Fruit fly (Drosophila melanogaster) whole organism, adult: ENCODE data around the gene Sec24CD.

Experiments used
- CG11617 ChIP-seq: fragments of 200-800 bp; sonication (Bioruptor generic); optimal IDR thresholded peaks from 2 replicates; lab custom pipeline; 2017; ENCODE audit warnings: mild to moderate bottlenecking, missing biosample characterization, missing genetic modification reagents, missing genetic modification characterization
- CG12768 ChIP-seq: fragments of 200-800 bp; sonication (Bioruptor generic); optimal IDR thresholded peaks from 2 replicates; lab custom pipeline; 2017; ENCODE audit warnings: missing biosample characterization, missing genetic modification characterization, mild to moderate bottlenecking, moderate library complexity, missing genetic modification reagents
- CG14711 ChIP-seq: fragments of 200-800 bp; sonication (Bioruptor generic); optimal IDR thresholded peaks from 2 replicates; lab custom pipeline; 2018; ENCODE audit warnings: missing biosample characterization, mild to moderate bottlenecking, missing genetic modification characterization, moderate library complexity
- CG1620 ChIP-seq: fragments of 200-800 bp; sonication (Bioruptor generic); optimal IDR thresholded peaks from 2 replicates; lab custom pipeline; 2016; ENCODE audit warnings: missing biosample characterization, missing genetic modification characterization
- CG33017 ChIP-seq: fragments of 200-800 bp; sonication (Bioruptor generic); optimal IDR thresholded peaks from 2 replicates; lab custom pipeline; 2018; ENCODE audit warnings: missing biosample characterization, mild to moderate bottlenecking, missing genetic modification characterization, moderate library complexity
- CG7045 ChIP-seq: fragments of 200-800 bp; sonication (Bioruptor generic); optimal IDR thresholded peaks from 2 replicates; lab custom pipeline; 2017; ENCODE audit warnings: missing biosample characterization, mild to moderate bottlenecking, missing genetic modification characterization
- Clk ChIP-seq: fragments of 200-800 bp; sonication (Bioruptor generic); optimal IDR thresholded peaks from 2 replicates; lab custom pipeline; 2017; ENCODE audit warnings: missing biosample characterization, missing genetic modification characterization
- Hr96 ChIP-seq: fragments of 200-800 bp; sonication (Bioruptor generic); optimal IDR thresholded peaks from 2 replicates; lab custom pipeline; 2016; ENCODE audit warnings: missing biosample characterization, missing genetic modification characterization
- kay ChIP-seq: fragments of 200-800 bp; sonication (Bioruptor generic); peaks from one replicate; lab custom pipeline; 2016; ENCODE audit warnings: missing biosample characterization, missing genetic modification characterization, borderline replicate concordance
- tj ChIP-seq: fragments of 200-800 bp; sonication (Bioruptor generic); optimal IDR thresholded peaks from 3 replicates; lab custom pipeline; 2017; ENCODE audit warnings: missing biosample characterization, mild to moderate bottlenecking, missing genetic modification characterization, moderate library complexity
- toe ChIP-seq: fragments of 200-800 bp; sonication (Bioruptor generic); optimal IDR thresholded peaks from 2 replicates; lab custom pipeline; 2016; ENCODE audit warnings: missing biosample characterization, missing genetic modification characterization

dm6 chr2L:2182735-2183340 is 53.8 kb downstream of the Sec24CD start:
- TF ChIP-seq tj (no peak), CG1620 (GFP tag; lab: Kevin White, UChicago) (no peak), CG12768 (GFP tag; lab: Kevin White, UChicago) (no peak), CG14711 (tag; lab: Kevin White, UChicago) (no peak), CG33017 (tag; lab: Kevin White, UChicago) (no peak), toe (GFP tag; lab: Kevin White, UChicago) (no peak), kay (GFP tag; lab: Kevin White, UChicago) (no peak), Clk (no peak), CG7045 (no peak), Hr96 (GFP tag; lab: Kevin White, UChicago) (no peak), CG11617 (GFP tag; lab: Kevin White, UChicago) (no peak)
